Worm (Caenorhabditis elegans): ENCODE measurements around the gene srh-222.

srh-222 gene

DNA sequence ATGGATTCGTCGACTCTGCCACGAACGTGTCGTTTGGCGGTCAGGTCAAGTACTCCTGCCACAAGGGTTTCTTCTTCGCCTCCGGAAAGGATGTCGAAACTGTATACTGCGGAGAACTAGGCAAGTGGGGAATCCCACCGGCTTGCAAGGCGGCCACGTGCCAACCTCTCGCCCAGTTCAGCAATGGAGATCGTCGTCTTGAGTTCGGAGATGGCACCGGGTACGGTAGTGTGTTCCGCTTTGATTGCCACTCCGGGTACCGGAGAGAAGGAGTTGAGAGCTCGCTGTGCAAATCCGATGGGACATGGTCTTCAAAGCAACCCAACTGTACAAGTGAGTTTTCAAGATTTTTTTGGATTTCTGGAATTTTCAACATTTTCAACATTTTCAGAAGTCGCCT lies 20.0 kb downstream of the srh-222 start:
- no peak for TF ChIP-seq ref-1 (GFP tag; conservative IDR thresholded peaks at IDR 0.05)
- no peak for TF ChIP-seq ztf-23 (GFP tag; IDR thresholded peaks at IDR 0.05)
- TF ChIP-seq med-1 (GFP tag; optimal IDR thresholded peaks at IDR 0.05; ENCODE audit: insufficient read depth), result no peak
- no peak for TF ChIP-seq flt-1 (GFP tag; IDR thresholded peaks at IDR 0.05)
- TF ChIP-seq T22C8.4 (GFP tag; IDR thresholded peaks at IDR 0.05), result no peak
- no peak for TF ChIP-seq klf-2 (GFP tag; conservative IDR thresholded peaks at IDR 0.05)
- TF ChIP-seq ztf-29 (GFP tag; IDR thresholded peaks at IDR 0.05), result no peak
- no peak for TF ChIP-seq tab-1 (GFP tag; IDR thresholded peaks at IDR 0.05)
- no peak for TF ChIP-seq cog-1 (tag; optimal IDR thresholded peaks at IDR 0.05)

DNA sequence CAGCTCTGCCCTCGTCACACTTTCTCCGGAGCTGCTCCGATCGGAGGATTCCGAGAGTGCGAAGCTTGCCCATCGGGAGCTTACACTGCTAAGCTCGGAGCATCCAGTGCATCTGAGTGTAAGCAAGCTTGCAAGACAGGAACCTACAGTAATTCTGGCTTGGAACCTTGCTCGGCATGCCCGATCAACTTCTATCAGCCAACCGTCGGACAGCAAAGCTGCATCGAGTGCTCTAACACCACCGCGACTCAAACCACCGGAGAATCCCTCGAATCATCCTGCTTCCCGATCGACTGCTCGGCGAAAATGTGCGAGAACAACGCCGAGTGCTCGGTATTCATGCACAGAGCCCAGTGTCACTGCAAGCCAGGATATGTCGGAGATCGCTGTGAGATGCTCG lies 24.6 kb downstream of the srh-222 start:
- TF ChIP-seq cog-1 (tag; optimal IDR thresholded peaks at IDR 0.05), result no peak
- no peak for TF ChIP-seq ref-1 (GFP tag; conservative IDR thresholded peaks at IDR 0.05)
- no peak for TF ChIP-seq flt-1 (GFP tag; IDR thresholded peaks at IDR 0.05)
- no peak for TF ChIP-seq ztf-23 (GFP tag; IDR thresholded peaks at IDR 0.05)
- no peak for TF ChIP-seq klf-2 (GFP tag; conservative IDR thresholded peaks at IDR 0.05)
- TF ChIP-seq ztf-29 (GFP tag; IDR thresholded peaks at IDR 0.05), result no peak
- TF ChIP-seq tab-1 (GFP tag; IDR thresholded peaks at IDR 0.05), result no peak
- TF ChIP-seq med-1 (GFP tag; optimal IDR thresholded peaks at IDR 0.05; ENCODE audit: insufficient read depth), result no peak
- TF ChIP-seq T22C8.4 (GFP tag; IDR thresholded peaks at IDR 0.05), result no peak

DNA sequence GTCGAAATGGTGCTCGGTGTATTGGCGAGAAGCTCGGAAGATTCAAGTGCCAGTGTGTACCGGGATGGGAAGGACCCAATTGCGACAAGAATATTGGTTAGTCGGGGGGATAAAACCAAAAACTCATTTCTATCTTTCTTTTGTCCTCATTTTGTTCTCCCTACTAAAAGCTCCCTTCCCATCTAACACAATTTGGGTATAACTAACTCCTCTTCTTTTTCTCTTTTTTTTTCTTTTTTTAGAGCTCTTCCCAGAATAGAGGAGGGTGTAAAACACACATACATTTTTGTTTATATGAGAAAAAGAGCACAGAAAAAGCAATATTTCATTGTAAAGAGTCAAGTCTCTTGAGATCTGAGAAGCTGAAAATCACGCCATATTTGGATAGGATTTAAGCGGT lies 25.5 kb downstream of the srh-222 start:
- TF ChIP-seq ztf-23 (GFP tag; IDR thresholded peaks at IDR 0.05) (no peak), flt-1 (GFP tag; IDR thresholded peaks at IDR 0.05) (no peak), ztf-29 (GFP tag; IDR thresholded peaks at IDR 0.05) (no peak), ref-1 (GFP tag; conservative IDR thresholded peaks at IDR 0.05) (no peak), tab-1 (GFP tag; IDR thresholded peaks at IDR 0.05) (no peak), klf-2 (GFP tag; conservative IDR thresholded peaks at IDR 0.05) (no peak), cog-1 (tag; optimal IDR thresholded peaks at IDR 0.05) (no peak)

DNA sequence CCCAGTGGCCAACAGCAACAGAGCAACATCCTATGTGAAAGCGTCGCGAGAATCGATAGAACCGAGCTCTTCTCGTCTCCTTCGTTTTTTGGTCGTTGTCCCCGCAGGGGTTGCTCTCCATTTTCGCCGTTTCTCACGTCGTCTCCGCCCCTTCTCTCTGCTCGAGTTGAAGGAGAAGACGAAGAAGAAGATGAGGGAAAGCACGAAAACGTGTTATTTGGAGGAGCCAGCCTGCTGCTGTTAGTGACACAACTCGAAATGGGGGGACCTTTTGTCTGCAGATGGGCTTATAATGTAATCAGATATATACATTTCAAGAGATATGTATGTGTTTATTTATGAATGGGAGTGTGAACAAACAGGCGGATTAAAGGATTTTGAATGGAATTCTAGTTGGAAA lies 28.1 kb downstream of the srh-222 start, which contains the start of gene W02C12.2:
Gene W02C12.2, minus strand, starts transcription at position 277 of the 400 bp plus-strand sequence.
- peak; percentile 14; the same call in 1 of the 2 replicates for TF ChIP-seq ztf-23 (GFP tag; IDR thresholded peaks at IDR 0.05)
- TF ChIP-seq ref-1 (GFP tag; conservative IDR thresholded peaks at IDR 0.05), result no peak

DNA sequence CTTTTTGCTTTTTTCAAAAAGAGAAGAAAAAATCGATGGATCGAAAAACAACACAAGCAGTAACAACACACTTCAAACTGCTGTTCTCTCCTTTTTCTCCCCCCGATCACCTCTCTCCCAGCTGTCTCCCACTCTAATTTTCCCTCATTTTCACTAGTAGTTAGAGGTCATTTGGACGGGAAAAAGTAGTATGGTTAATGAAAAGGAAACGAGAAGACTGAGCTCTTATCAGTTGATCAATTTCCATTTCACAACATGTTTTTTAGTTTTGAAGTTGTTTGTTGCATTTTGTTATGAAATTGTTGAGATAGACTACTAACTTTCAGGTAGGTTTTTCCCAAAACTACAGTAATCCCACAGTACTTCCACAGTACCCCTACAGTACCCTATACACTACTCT lies 28.8 kb downstream of the srh-222 start:
- no peak for TF ChIP-seq T22C8.4 (GFP tag; IDR thresholded peaks at IDR 0.05)
- no peak for TF ChIP-seq med-1 (GFP tag; optimal IDR thresholded peaks at IDR 0.05; ENCODE audit: insufficient read depth)
- no peak for TF ChIP-seq tab-1 (GFP tag; IDR thresholded peaks at IDR 0.05)
- no peak for TF ChIP-seq ztf-23 (GFP tag; IDR thresholded peaks at IDR 0.05)
- no peak for TF ChIP-seq flt-1 (GFP tag; IDR thresholded peaks at IDR 0.05)
- no peak for TF ChIP-seq cog-1 (tag; optimal IDR thresholded peaks at IDR 0.05)
- TF ChIP-seq ref-1 (GFP tag; conservative IDR thresholded peaks at IDR 0.05), result no peak
- no peak for TF ChIP-seq klf-2 (GFP tag; conservative IDR thresholded peaks at IDR 0.05)
- no peak for TF ChIP-seq ztf-29 (GFP tag; IDR thresholded peaks at IDR 0.05)

DNA sequence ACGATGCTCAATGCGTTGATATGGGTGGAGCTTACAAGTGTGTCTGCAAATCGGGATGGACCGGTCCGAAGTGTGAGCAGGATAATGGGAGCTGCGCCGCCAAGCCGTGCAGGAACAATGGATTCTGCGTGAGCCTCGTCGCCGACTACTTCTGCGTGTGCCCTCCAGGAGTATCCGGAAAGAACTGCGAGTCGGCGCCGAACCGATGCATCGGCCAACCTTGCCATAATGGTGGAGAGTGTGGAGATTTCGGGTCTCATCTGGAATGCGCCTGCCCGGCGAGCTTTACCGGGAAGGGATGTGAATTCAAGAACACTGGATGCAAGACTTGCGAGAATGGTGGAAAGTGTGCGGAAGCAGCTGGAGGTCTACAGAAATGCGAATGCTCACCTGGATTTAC lies 30.3 kb downstream of the srh-222 start:
- TF ChIP-seq ztf-23 (GFP tag; IDR thresholded peaks at IDR 0.05), result no peak

DNA sequence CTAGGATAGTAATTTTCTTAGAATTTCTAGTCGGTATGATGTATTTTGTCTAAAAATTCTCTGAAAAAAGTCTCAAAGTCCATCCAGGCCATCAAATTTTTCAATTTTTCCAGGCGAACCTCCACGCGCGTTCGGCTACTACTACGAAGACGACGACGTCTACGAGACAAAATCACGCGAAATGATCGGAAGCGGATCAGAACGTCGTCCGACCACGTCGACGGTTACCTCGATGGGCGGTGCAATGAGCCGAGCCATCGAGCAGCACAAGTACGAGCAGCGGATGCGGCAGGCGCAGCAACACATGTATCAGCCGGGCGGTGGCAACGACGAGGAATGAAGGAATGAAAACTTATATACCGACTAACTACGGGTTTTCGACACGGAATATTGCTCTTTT lies 34.0 kb downstream of the srh-222 start:
- TF ChIP-seq flt-1 (GFP tag; IDR thresholded peaks at IDR 0.05), result no peak
- no peak for TF ChIP-seq T22C8.4 (GFP tag; IDR thresholded peaks at IDR 0.05)
- TF ChIP-seq ref-1 (GFP tag; conservative IDR thresholded peaks at IDR 0.05), result no peak
- no peak for TF ChIP-seq klf-2 (GFP tag; conservative IDR thresholded peaks at IDR 0.05)

DNA sequence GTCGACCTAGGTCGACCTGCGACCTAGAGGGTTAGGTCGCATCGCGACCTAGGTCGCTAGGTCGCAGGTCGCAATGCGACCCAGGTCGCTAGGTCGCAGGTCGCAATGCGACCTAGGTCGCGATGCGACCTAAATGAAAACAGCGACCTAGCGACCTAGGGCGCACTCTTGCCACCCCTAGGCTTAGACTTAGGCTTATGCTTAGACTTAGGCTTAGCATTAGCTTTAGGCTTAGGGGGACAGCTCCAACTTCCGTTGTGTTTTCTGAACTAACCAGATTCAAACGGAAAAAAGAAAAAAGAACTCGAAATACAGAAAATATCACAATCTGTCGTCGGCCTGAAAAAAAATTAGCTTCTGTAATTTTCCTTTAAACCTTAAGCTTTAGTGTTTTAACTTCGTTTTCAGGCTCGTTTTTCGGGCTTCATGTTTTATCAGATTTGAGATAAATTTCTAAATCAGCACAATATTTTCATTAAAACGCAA lies 34.8 kb downstream of the srh-222 start:
- TF ChIP-seq cog-1 (tag; optimal IDR thresholded peaks at IDR 0.05) (no peak), med-1 (GFP tag; optimal IDR thresholded peaks at IDR 0.05; ENCODE audit: insufficient read depth) (no peak), tab-1 (GFP tag; IDR thresholded peaks at IDR 0.05) (0 out of 2 replicates have a peak, but pooled peaks have one; percentile 54), flt-1 (GFP tag; IDR thresholded peaks at IDR 0.05) (0 out of 2 replicates have a peak, but pooled peaks have one; percentile 26), ztf-23 (GFP tag; IDR thresholded peaks at IDR 0.05) (0 out of 2 replicates have a peak, but pooled peaks have one; percentile 48), T22C8.4 (GFP tag; IDR thresholded peaks at IDR 0.05) (0 out of 2 replicates have a peak, but pooled peaks have one; percentile 41)

DNA sequence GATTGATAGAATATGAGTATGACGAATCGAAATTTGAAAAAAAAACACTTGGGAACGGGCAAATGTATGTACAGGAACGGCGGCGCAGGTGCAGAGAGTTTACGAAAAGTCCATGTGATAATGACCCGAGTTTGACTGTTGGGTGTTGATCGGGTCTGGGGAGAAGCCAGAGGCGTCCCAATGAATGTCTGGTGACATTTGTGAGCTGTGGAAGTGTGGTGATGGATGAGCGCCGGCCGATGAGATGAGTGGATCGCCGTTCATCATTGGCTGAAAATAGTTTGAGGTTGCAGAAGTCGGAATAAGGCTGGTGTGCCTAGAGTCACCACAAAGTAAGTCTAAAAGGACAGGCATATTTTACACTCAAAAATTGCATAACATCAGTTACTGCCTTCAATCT lies 36.0 kb downstream of the srh-222 start:
- TF ChIP-seq klf-2 (GFP tag; conservative IDR thresholded peaks at IDR 0.05), result no peak
- TF ChIP-seq ref-1 (GFP tag; conservative IDR thresholded peaks at IDR 0.05), result no peak
- TF ChIP-seq cog-1 (tag; optimal IDR thresholded peaks at IDR 0.05), result no peak
- no peak for TF ChIP-seq med-1 (GFP tag; optimal IDR thresholded peaks at IDR 0.05; ENCODE audit: insufficient read depth)
- no peak for TF ChIP-seq flt-1 (GFP tag; IDR thresholded peaks at IDR 0.05)
- TF ChIP-seq ztf-29 (GFP tag; IDR thresholded peaks at IDR 0.05), result no peak
- TF ChIP-seq T22C8.4 (GFP tag; IDR thresholded peaks at IDR 0.05), result no peak
- no peak for TF ChIP-seq tab-1 (GFP tag; IDR thresholded peaks at IDR 0.05)
- TF ChIP-seq ztf-23 (GFP tag; IDR thresholded peaks at IDR 0.05), result no peak

DNA sequence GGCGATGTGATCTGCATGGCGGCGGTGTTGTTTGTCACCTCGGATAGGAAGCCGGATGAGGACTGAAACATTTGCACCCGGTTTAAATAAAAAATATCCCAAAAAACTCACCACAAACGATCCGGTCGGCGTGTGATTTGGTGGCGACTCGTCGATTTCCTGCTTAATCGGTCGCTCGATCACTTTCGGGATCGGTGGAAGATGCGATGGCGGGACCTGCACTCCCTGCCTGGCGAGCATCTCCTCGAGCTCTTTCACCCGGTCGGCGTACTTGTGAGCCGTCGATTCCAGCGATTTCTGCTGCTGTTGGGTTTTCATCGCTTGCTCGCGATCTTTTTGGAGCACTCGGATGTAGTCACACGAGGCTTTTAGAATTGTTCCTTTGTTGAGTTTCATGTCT lies 37.1 kb downstream of the srh-222 start:
- no peak for TF ChIP-seq klf-2 (GFP tag; conservative IDR thresholded peaks at IDR 0.05)
- TF ChIP-seq ztf-23 (GFP tag; IDR thresholded peaks at IDR 0.05), result no peak
- TF ChIP-seq ref-1 (GFP tag; conservative IDR thresholded peaks at IDR 0.05), result no peak
- TF ChIP-seq flt-1 (GFP tag; IDR thresholded peaks at IDR 0.05), result no peak
- TF ChIP-seq med-1 (GFP tag; optimal IDR thresholded peaks at IDR 0.05; ENCODE audit: insufficient read depth), result no peak
- TF ChIP-seq ztf-29 (GFP tag; IDR thresholded peaks at IDR 0.05), result no peak
- no peak for TF ChIP-seq tab-1 (GFP tag; IDR thresholded peaks at IDR 0.05)
- TF ChIP-seq cog-1 (tag; optimal IDR thresholded peaks at IDR 0.05), result no peak
- TF ChIP-seq T22C8.4 (GFP tag; IDR thresholded peaks at IDR 0.05), result no peak
